Worm (Caenorhabditis elegans): Measurements from ENCODE around the gene C03H5.5.

Gene C03H5.5

DNA sequence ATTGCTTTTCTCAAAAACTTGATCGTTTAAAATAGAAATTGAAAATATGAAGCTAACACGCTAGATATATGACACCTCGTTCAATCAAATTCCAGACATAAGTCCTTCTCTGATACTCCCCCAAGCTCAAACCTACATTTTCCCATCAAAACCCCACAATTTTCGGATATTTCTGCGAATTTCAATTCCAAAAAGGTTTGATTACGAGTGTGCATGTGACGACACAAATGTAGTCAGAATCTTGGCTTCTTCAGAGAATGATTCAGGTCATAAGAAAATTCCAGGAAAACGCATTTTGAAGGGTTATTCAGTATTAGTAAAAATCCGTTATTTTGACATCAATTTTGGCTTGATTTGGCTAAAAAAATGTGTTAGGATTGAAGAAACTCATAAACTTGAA is 50.3 kb downstream of the C03H5.5 start:
- TF ChIP-seq die-1 (tag; optimal IDR thresholded peaks at IDR 0.05): no peak
- TF ChIP-seq snpc-1.3 (tag; optimal IDR thresholded peaks at IDR 0.05; ENCODE audit: insufficient read depth): no peak
- TF ChIP-seq F22D6.2 (tag; optimal IDR thresholded peaks at IDR 0.05): no peak
- TF ChIP-seq lir-1 (GFP tag; conservative IDR thresholded peaks at IDR 0.05): no peak

DNA sequence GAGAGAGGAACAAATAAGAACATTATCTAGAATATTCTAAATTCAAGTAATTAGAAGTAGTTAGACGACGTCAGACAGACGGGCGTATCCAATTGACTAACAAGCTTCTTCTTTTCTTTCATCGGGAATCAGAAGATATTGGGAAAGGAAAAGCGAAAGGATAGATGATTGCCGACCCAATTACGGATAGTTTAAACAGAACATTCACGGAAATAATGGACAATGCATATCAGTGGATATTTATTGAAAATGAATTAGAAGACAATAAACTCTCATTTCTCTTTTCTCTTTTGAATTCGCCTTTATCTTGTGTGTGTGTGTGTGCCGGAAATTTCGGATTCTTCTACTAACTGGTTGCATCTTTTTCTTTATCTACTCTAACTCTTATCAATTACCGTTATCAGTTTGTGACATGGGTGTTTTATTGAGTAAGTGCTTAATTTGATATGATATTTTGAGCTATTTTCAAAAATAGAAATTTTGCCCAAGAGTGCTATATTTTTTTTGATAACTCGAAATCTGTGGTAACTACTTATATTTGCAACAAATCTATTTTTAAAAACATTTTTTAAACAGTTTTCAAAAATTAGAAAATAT is 51.2 kb downstream of the C03H5.5 start:
- TF ChIP-seq C06A6.2 (GFP tag; conservative IDR thresholded peaks at IDR 0.05) (no peak), ekl-4 (GFP tag; IDR thresholded peaks at IDR 0.05) (no peak), madf-6 (GFP tag; IDR thresholded peaks at IDR 0.05) (no peak), zfh-2 (GFP tag; conservative IDR thresholded peaks at IDR 0.05) (no peak), ztf-6 (GFP tag; IDR thresholded peaks at IDR 0.05) (no peak), sea-2 (GFP tag; IDR thresholded peaks at IDR 0.05) (no peak)

DNA sequence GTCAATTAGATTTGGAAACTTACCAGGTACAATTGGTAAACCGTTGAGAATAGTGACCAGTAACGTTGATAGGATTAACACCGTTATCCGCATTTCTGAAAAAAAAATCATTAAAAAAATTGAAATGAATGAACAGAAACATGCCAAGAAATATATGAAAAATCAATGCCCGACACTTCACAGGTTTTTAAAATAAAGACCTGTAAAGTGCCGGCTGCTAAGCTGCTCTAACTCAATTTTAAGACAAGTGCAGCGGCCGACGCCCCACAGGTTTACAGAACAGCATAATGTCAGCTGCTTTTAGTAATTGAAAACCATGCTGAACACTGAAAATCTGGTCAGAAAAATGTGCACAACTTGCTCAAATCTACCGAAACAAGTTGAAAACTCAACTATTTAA is 52.7 kb downstream of the C03H5.5 start, which contains the start of gene cbn-1:
Gene cbn-1 (minus strand): TSS at position 101 of the 400 bp plus-strand sequence.
- no peak for TF ChIP-seq C06A6.2 (GFP tag; conservative IDR thresholded peaks at IDR 0.05)
- TF ChIP-seq xnd-1 (tag; optimal IDR thresholded peaks at IDR 0.05): no peak
- no peak for TF ChIP-seq sdz-38 (tag; optimal IDR thresholded peaks at IDR 0.05)
- TF ChIP-seq F55B11.4 (tag; optimal IDR thresholded peaks at IDR 0.05; ENCODE audit: borderline replicate concordance, insufficient read depth): no peak
- no peak for TF ChIP-seq ceh-27 (GFP tag; optimal IDR thresholded peaks at IDR 0.05)
- no peak for TF ChIP-seq hlh-26 (GFP tag; conservative IDR thresholded peaks at IDR 0.05)
- no peak for TF ChIP-seq ztf-3 (GFP tag; optimal IDR thresholded peaks at IDR 0.05)
- no peak for TF ChIP-seq dpl-1 (GFP tag; optimal IDR thresholded peaks at IDR 0.05)
- no peak for TF ChIP-seq let-526 (GFP tag; IDR thresholded peaks at IDR 0.05)
- no peak for TF ChIP-seq ztf-28 (GFP tag; IDR thresholded peaks at IDR 0.05)
- TF ChIP-seq egl-18 (GFP tag; IDR thresholded peaks at IDR 0.05): no peak
- no peak for TF ChIP-seq lin-26 (GFP tag; IDR thresholded peaks at IDR 0.05)
- no peak for TF ChIP-seq unc-130 (GFP tag; optimal IDR thresholded peaks at IDR 0.05)
- TF ChIP-seq ceh-100 (GFP tag; IDR thresholded peaks at IDR 0.05): no peak

Data from whole organism, young adult.